Fruit fly (Drosophila melanogaster): Measurements from ENCODE around the gene Atg16.

The Atg16 gene

dm6 chr3R:29782367-29782766, 52.5 kb downstream of the Atg16 start (continued):
- peak; percentile 71 for TF ChIP-seq caup (GFP tag; optimal IDR thresholded peaks at IDR 0.05; ENCODE audit: severe bottlenecking)
- 0 out of 4 replicates have a peak, but pooled peaks have one; percentile 5 for TF ChIP-seq Gug (GFP tag; IDR thresholded peaks at IDR 0.05)
- peak; percentile 64 for TF ChIP-seq CG7987 (GFP tag; optimal IDR thresholded peaks at IDR 0.05)
- TF ChIP-seq Nf-YC (tag; optimal IDR thresholded peaks at IDR 0.05) = peak; percentile 42

dm6 chr3R:29781874-29782273, 53.0 kb downstream of the Atg16 start:
- TF ChIP-seq CG33557 (GFP tag; optimal IDR thresholded peaks at IDR 0.05) = no peak
- peak; percentile 65 for TF ChIP-seq exex (tag; optimal IDR thresholded peaks at IDR 0.05)
- peak; percentile 20; the same call in 1 of the 2 replicates for TF ChIP-seq CG32772 (GFP tag; IDR thresholded peaks at IDR 0.05)
- TF ChIP-seq CG6254 (GFP tag; optimal IDR thresholded peaks at IDR 0.05) = peak; percentile 44
- TF ChIP-seq Pdp1 (GFP tag; optimal IDR thresholded peaks at IDR 0.05) = peak in 1 of 2 experiments; percentile 94
- peak; percentile 9 for TF ChIP-seq odd (GFP tag; optimal IDR thresholded peaks at IDR 0.05)
- TF ChIP-seq CG8281 (tag; optimal IDR thresholded peaks at IDR 0.05) = peak; percentile 72
- TF ChIP-seq ftz-f1 (GFP tag; optimal IDR thresholded peaks at IDR 0.05) = peak; percentile 47
- peak; percentile 23 for TF ChIP-seq twi (tag; optimal IDR thresholded peaks at IDR 0.05)
- peak; percentile 2 for TF ChIP-seq Sox100B (GFP tag; optimal IDR thresholded peaks at IDR 0.05)
- no peak; the same call in 1 of the 2 replicates for TF ChIP-seq CG14441 (GFP tag; IDR thresholded peaks at IDR 0.05)
- 0 out of 2 replicates have a peak, but pooled peaks have one; percentile 28 for TF ChIP-seq ara (GFP tag; IDR thresholded peaks at IDR 0.05)
- TF ChIP-seq al (GFP tag; IDR thresholded peaks at IDR 0.05) = no peak
- peak; percentile 10 for TF ChIP-seq sd (tag; optimal IDR thresholded peaks at IDR 0.05)
- peak; percentile 67 for TF ChIP-seq sug (tag; optimal IDR thresholded peaks at IDR 0.05)
- TF ChIP-seq CG12769 (tag; optimal IDR thresholded peaks at IDR 0.05) = peak; percentile 80
- peak; percentile 91 for TF ChIP-seq CG15601 (tag; optimal IDR thresholded peaks at IDR 0.05)
- peak; percentile 24 for TF ChIP-seq kni (GFP tag; optimal IDR thresholded peaks at IDR 0.05)
- no peak for TF ChIP-seq inv (GFP tag; IDR thresholded peaks at IDR 0.05; ENCODE audit: partially characterized antibody)
- no peak for TF ChIP-seq Stat92E (GFP tag; optimal IDR thresholded peaks at IDR 0.05)
- 0 out of 3 replicates have a peak, but pooled peaks have one; percentile 40 for TF ChIP-seq ci (GFP tag; IDR thresholded peaks at IDR 0.05)
- TF ChIP-seq CG12219 (GFP tag; optimal IDR thresholded peaks at IDR 0.05) = no peak
- 0 out of 2 replicates have a peak, but pooled peaks have one; percentile 24 for TF ChIP-seq Ptx1 (GFP tag; IDR thresholded peaks at IDR 0.05)
- TF ChIP-seq pros (GFP tag; optimal IDR thresholded peaks at IDR 0.05) = peak; percentile 3
- TF ChIP-seq grn (GFP tag; optimal IDR thresholded peaks at IDR 0.05) = peak; percentile 58
- TF ChIP-seq NFAT (GFP tag; IDR thresholded peaks at IDR 0.05) = 0 out of 2 replicates have a peak, but pooled peaks have one; percentile 11
- peak; percentile 86 for TF ChIP-seq Med (GFP tag)
- TF ChIP-seq CG10543 (GFP tag; optimal IDR thresholded peaks at IDR 0.05) = peak; percentile 62
- no peak for TF ChIP-seq Sry-β (GFP tag; optimal IDR thresholded peaks at IDR 0.05)
- no peak for TF ChIP-seq sim (GFP tag; IDR thresholded peaks at IDR 0.05)
- peak; percentile 20 for TF ChIP-seq GATAe (GFP tag; conservative IDR thresholded peaks at IDR 0.05)
- peak; percentile 0 for TF ChIP-seq lab (GFP tag; optimal IDR thresholded peaks at IDR 0.05)
- TF ChIP-seq vvl (GFP tag; IDR thresholded peaks at IDR 0.05) = 0 out of 2 replicates have a peak, but pooled peaks have one; percentile 8
- TF ChIP-seq Hr78 (GFP tag; optimal IDR thresholded peaks at IDR 0.05) = peak in 1 of 2 experiments; percentile 56
- TF ChIP-seq sob (GFP tag; IDR thresholded peaks at IDR 0.05) = 0 out of 2 replicates have a peak, but pooled peaks have one; percentile 8

Data from whole organism, embryonic.